Worm (Caenorhabditis elegans) whole organism, L1 larva: Measurements from ENCODE around the gene F26F4.8.

Experiments
- C16A3.4 ChIP-seq: fragments of 150-350 bp; optimal IDR thresholded peaks from 2 replicates; lab custom pipeline; 2014; ENCODE audit warnings: missing biosample characterization, missing genetic modification characterization
- C34B4.2 ChIP-seq: sonication (generic microtip); optimal IDR thresholded peaks from 2 replicates; lab custom pipeline; 2017; ENCODE audit warnings: mild to moderate bottlenecking, missing genetic modification characterization, missing compliant biosample characterization
- F16B12.6 ChIP-seq: fragments of 150-350 bp; optimal IDR thresholded peaks from 2 replicates; lab custom pipeline; 2014; ENCODE audit warnings: missing biosample characterization, missing genetic modification characterization
- aha-1 ChIP-seq: fragments of 150-350 bp; optimal IDR thresholded peaks from 2 replicates; lab custom pipeline; 2014; ENCODE audit warnings: missing biosample characterization, missing genetic modification characterization
- aly-2 ChIP-seq: fragments of 150-350 bp; optimal IDR thresholded peaks from 2 replicates; lab custom pipeline; 2014; ENCODE audit warnings: missing biosample characterization, missing genetic modification characterization
- blmp-1 ChIP-seq: fragments of 150-350 bp; optimal IDR thresholded peaks from 2 replicates; lab custom pipeline; 2014; ENCODE audit warnings: missing biosample characterization, missing genetic modification characterization
- ceh-63 ChIP-seq: fragments of 200-800 bp; sonication (Bioruptor generic); optimal IDR thresholded peaks from 2 replicates; lab custom pipeline; 2018; ENCODE audit warnings: mild to moderate bottlenecking, missing genetic modification characterization, missing compliant biosample characterization
- efl-1 ChIP-seq, 4 experiments: fragments of 150-350 bp; optimal IDR thresholded peaks in 3 of 4; peaks in 1 of 4; 1 replicate in 1 of 4; 2 replicates in 3 of 4; lab custom pipeline; 2014; ENCODE audit warnings: missing biosample characterization in 2 of 4, missing genetic modification characterization in 2 of 4, missing genetic modification reagents in 2 of 4
- efl-3 ChIP-seq: fragments of 200-800 bp; sonication (Bioruptor generic); optimal IDR thresholded peaks from 2 replicates; lab custom pipeline; 2018; ENCODE audit warnings: mild to moderate bottlenecking, missing genetic modification characterization, missing compliant biosample characterization
- egl-27 ChIP-seq, 2 experiments: fragments of 150-350 bp in 1 of 2; sonication (generic microtip); optimal IDR thresholded peaks; 3 replicates each; lab custom pipeline; 2017 to 2018; ENCODE audit warnings: missing biosample characterization in 2 of 2, missing genetic modification characterization in 2 of 2, missing genetic modification reagents in 2 of 2
- elt-2 ChIP-seq: sonication (generic microtip); optimal IDR thresholded peaks from 2 replicates; lab custom pipeline; 2016; ENCODE audit warnings: missing genetic modification characterization, mild to moderate bottlenecking, inconsistent platforms, missing compliant biosample characterization, missing genetic modification reagents
- elt-3 ChIP-seq, 6 experiments: fragments of 150-350 bp in 1 of 6; sonication (generic microtip); optimal IDR thresholded peaks; 2 replicates each; lab custom pipeline; 2017 to 2018; ENCODE audit warnings: missing biosample characterization in 6 of 6, missing genetic modification characterization in 6 of 6, inconsistent platforms in 1 of 6
- ets-5 ChIP-seq: fragments of 200-800 bp; sonication (Bioruptor generic); IDR thresholded peaks from 2 replicates; pipeline ENCODE4 v1.3.6; 2022; ENCODE audit warnings: missing genetic modification characterization, missing compliant biosample characterization
- fkh-10 ChIP-seq: sonication (generic microtip); optimal IDR thresholded peaks from 2 replicates; lab custom pipeline; 2017; ENCODE audit warnings: missing biosample characterization, missing genetic modification reagents, missing genetic modification characterization
- fos-1 ChIP-seq: fragments of 150-350 bp; optimal IDR thresholded peaks from 2 replicates; lab custom pipeline; 2014; ENCODE audit warnings: missing biosample characterization, missing genetic modification characterization
- hlh-17 ChIP-seq: fragments of 200-800 bp; sonication (Bioruptor generic); optimal IDR thresholded peaks from 2 replicates; lab custom pipeline; 2018; ENCODE audit warnings: missing genetic modification characterization, mild to moderate bottlenecking, missing compliant biosample characterization, moderate library complexity, borderline replicate concordance
- jun-1 ChIP-seq: fragments of 150-350 bp; optimal IDR thresholded peaks from 2 replicates; lab custom pipeline; 2014; ENCODE audit warnings: missing biosample characterization, missing genetic modification reagents, missing genetic modification characterization
- lin-14 ChIP-seq: fragments of 200-800 bp; sonication (Bioruptor generic); optimal IDR thresholded peaks from 2 replicates; lab custom pipeline; 2018; ENCODE audit warnings: mild to moderate bottlenecking, missing genetic modification characterization, moderate library complexity, missing compliant biosample characterization
- lin-15B ChIP-seq: fragments of 150-350 bp; sonication (generic microtip); optimal IDR thresholded peaks from 3 replicates; lab custom pipeline; 2014; ENCODE audit warnings: missing biosample characterization, missing genetic modification characterization
- lin-35 ChIP-seq, 2 experiments: fragments of 150-350 bp; optimal IDR thresholded peaks; 2 replicates each; lab custom pipeline; 2014; ENCODE audit warnings: missing biosample characterization in 2 of 2, missing genetic modification characterization in 2 of 2, missing genetic modification reagents in 2 of 2
- lin-39 ChIP-seq: fragments of 150-350 bp; optimal IDR thresholded peaks from 2 replicates; lab custom pipeline; 2014; ENCODE audit warnings: missing biosample characterization, missing genetic modification reagents, missing genetic modification characterization
- lir-3 ChIP-seq: sonication (generic microtip); optimal IDR thresholded peaks from 2 replicates; lab custom pipeline; 2016; ENCODE audit warnings: mild to moderate bottlenecking, missing genetic modification characterization, moderate library complexity, missing compliant biosample characterization; ENCODE audit not compliant: poor library complexity
- lsy-2 ChIP-seq, 2 experiments: fragments of 150-350 bp; optimal IDR thresholded peaks; 2 replicates each; lab custom pipeline; 2014; ENCODE audit warnings: missing biosample characterization in 2 of 2, missing genetic modification characterization in 2 of 2
- nhr-11 ChIP-seq: fragments of 150-350 bp; optimal IDR thresholded peaks from 2 replicates; lab custom pipeline; 2014; ENCODE audit warnings: missing biosample characterization, missing genetic modification characterization
- nhr-20 ChIP-seq: sonication (generic microtip); optimal IDR thresholded peaks from 2 replicates; lab custom pipeline; 2016; ENCODE audit warnings: mild to moderate bottlenecking, missing genetic modification characterization, missing compliant biosample characterization
- nhr-47 ChIP-seq: sonication (generic microtip); optimal IDR thresholded peaks from 2 replicates; lab custom pipeline; 2016; ENCODE audit warnings: mild to moderate bottlenecking, missing genetic modification characterization, moderate library complexity, missing compliant biosample characterization
- nhr-71 ChIP-seq: sonication (generic microtip); optimal IDR thresholded peaks from 2 replicates; lab custom pipeline; 2016; ENCODE audit warnings: mild to moderate bottlenecking, missing genetic modification characterization, moderate library complexity, missing compliant biosample characterization
- pqm-1 ChIP-seq: sonication (generic microtip); optimal IDR thresholded peaks from 3 replicates; lab custom pipeline; 2017; ENCODE audit warnings: missing biosample characterization, missing genetic modification characterization
- rnt-1 ChIP-seq: sonication (generic microtip); optimal IDR thresholded peaks from 2 replicates; lab custom pipeline; 2016; ENCODE audit warnings: mild to moderate bottlenecking, missing genetic modification characterization, moderate library complexity, missing compliant biosample characterization
- sox-4 ChIP-seq: sonication (generic microtip); optimal IDR thresholded peaks from 2 replicates; lab custom pipeline; 2016; ENCODE audit warnings: missing genetic modification characterization, missing compliant biosample characterization
- sptf-1 ChIP-seq: fragments of 150-350 bp; optimal IDR thresholded peaks from 2 replicates; lab custom pipeline; 2014; ENCODE audit warnings: missing biosample characterization, missing genetic modification characterization
- tlp-1 ChIP-seq: fragments of 150-350 bp; optimal IDR thresholded peaks from 2 replicates; lab custom pipeline; 2014; ENCODE audit warnings: missing biosample characterization, missing genetic modification characterization
- unc-30 ChIP-seq: sonication (generic microtip); optimal IDR thresholded peaks from 2 replicates; lab custom pipeline; 2017; ENCODE audit warnings: missing biosample characterization, missing genetic modification characterization
- unc-98 ChIP-seq: fragments of 200-800 bp; sonication (Bioruptor generic); IDR thresholded peaks from 2 replicates; pipeline ENCODE4 v1.3.6; 2022; ENCODE audit warnings: missing genetic modification characterization, missing compliant biosample characterization
- zag-1 ChIP-seq: fragments of 150-350 bp; optimal IDR thresholded peaks from 2 replicates; lab custom pipeline; 2014; ENCODE audit warnings: missing biosample characterization, missing genetic modification characterization
- ztf-4 ChIP-seq: fragments of 150-350 bp; optimal IDR thresholded peaks from 2 replicates; lab custom pipeline; 2014; ENCODE audit warnings: missing biosample characterization, missing genetic modification characterization

F26F4.8 gene

ce11 chrIII:4895313-4895712, 10.0 kb downstream of the F26F4.8 start:
- peak; percentile 33 for TF ChIP-seq aly-2 (tag; lab: Kevin White, UChicago)
- no peak for TF ChIP-seq lir-3
- no peak for TF ChIP-seq efl-1 (optimal IDR thresholded peaks at IDR 0.05; lab: Kevin White, UChicago)
- TF ChIP-seq efl-1 (GFP tag; optimal IDR thresholded peaks at IDR 0.05 in 1 of 2; lab: Kevin White, UChicago) = peak in 1 of 2 experiments; percentile 83

ce11 chrIII:4893540-4893939, 11.7 kb downstream of the F26F4.8 start, which contains the start of gene F26F4.6:
F26F4.6 (minus strand) TSS chrIII:4893640.
- TF ChIP-seq unc-30 (tag; lab: Kevin White, UChicago) (no peak), aly-2 (tag; lab: Kevin White, UChicago) (peak; percentile 18), lin-35 (GFP tag; optimal IDR thresholded peaks at IDR 0.05; lab: Kevin White, UChicago) (peak in 1 of 2 experiments; percentile 15)

ce11 chrIII:4890997-4891396, 14.3 kb downstream of the F26F4.8 start, which contains the start of gene F26F4.5:
F26F4.5 (minus strand) TSS chrIII:4891252.
- TF ChIP-seq nhr-20 (tag; lab: Kevin White, UChicago) (no peak), ztf-4 (tag; lab: Kevin White, UChicago) (no peak), hlh-17 (GFP tag; lab: Kevin White, UChicago) (no peak), pqm-1 (tag; lab: Kevin White, UChicago) (no peak), nhr-11 (tag; lab: Kevin White, UChicago) (no peak)

- TF ChIP-seq elt-2 (tag; lab: Kevin White, UChicago) (peak; percentile 51), C34B4.2 (tag; lab: Kevin White, UChicago) (no peak), ceh-63 (no peak)
These were observed 18.0 kb downstream of the F26F4.8 start, which contains the start of gene clec-6 for ce11 chrIII:4887291-4887690. clec-6 (minus strand) TSS chrIII:4887444.

- TF ChIP-seq rnt-1 (no peak), unc-98 (no peak), ets-5 (GFP tag; lab: Robert Waterston, UW) (no peak), jun-1 (tag; lab: Kevin White, UChicago) (peak; percentile 29), elt-2 (tag; lab: Kevin White, UChicago) (peak; percentile 40)
These were observed 21.8 kb downstream of the F26F4.8 start, which contains the start of gene clec-5 for ce11 chrIII:4883429-4883828. clec-5 (minus strand) TSS chrIII:4883606.

- TF ChIP-seq elt-2 (tag; lab: Kevin White, UChicago) = peak; percentile 55
- no peak for TF ChIP-seq C34B4.2 (tag; lab: Kevin White, UChicago)
- TF ChIP-seq efl-1 (optimal IDR thresholded peaks at IDR 0.05; lab: Kevin White, UChicago) = no peak
- TF ChIP-seq efl-1 (GFP tag; optimal IDR thresholded peaks at IDR 0.05 in 1 of 2; lab: Kevin White, UChicago) = peak in 1 of 2 experiments; percentile 70
- no peak for TF ChIP-seq lin-39 (tag; lab: Kevin White, UChicago)
- TF ChIP-seq, all 84 proteins: peak for 2
These were observed 23.3 kb downstream of the F26F4.8 start for ce11 chrIII:4881955-4882354.

DNA sequence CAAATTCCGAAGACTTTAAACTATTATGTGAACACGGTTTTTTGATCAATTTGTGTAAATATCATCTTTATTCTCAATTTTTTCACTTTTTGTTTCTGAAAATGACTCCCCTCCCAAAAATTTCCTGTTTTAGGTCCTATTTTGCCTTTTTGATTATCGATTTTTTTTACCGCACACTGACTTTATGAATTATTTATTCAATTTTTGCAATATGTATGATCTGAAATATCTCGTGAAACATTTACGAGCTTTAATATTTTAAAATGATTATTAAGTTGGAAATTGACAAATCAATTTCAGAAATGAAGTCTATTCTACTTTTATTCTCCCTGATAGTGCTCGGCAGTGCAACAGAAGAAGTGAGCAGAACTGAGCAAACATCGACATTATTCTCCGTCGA, 25.8 kb downstream of the F26F4.8 start, which contains the start of gene C35D10.1:
Gene C35D10.1 (plus strand): TSS at position 301 of the 400 bp plus-strand sequence.
- TF ChIP-seq nhr-71 (tag; lab: Kevin White, UChicago) (no peak), efl-1 (optimal IDR thresholded peaks at IDR 0.05; lab: Kevin White, UChicago) (no peak), efl-1 (GFP tag; optimal IDR thresholded peaks at IDR 0.05 in 1 of 2; lab: Kevin White, UChicago) (peak in 1 of 2 experiments; percentile 74)

DNA sequence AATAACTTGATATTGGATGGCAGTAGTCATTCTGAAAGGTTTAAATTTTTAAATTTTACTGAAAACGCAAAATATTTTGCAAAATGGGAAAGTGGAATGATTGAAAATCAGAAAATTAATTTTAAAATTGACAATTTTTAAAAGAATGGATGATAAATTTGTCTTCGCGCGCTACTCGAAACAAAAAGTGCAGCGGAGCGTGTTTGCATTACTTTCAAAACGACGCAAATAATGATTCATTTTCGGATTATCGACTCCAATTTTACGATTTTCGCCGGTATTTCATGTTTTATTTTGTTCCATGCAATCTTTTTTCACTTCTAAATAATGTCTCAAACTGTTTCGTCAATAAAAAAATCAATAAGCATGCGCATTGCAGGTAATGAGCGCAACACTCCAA, 27.0 kb downstream of the F26F4.8 start, which contains the start of the genes tost-1 and arx-6:
Gene tost-1 (minus strand): TSS at position 31 of the 400 bp plus-strand sequence.
Gene arx-6 (plus strand): TSS at position 378 of the 400 bp plus-strand sequence.
- TF ChIP-seq tlp-1 (no peak), C16A3.4 (tag; lab: Kevin White, UChicago) (peak; percentile 57), C34B4.2 (tag; lab: Kevin White, UChicago) (no peak), lin-15B (tag; lab: Kevin White, UChicago) (peak; percentile 51), efl-3 (GFP tag; lab: Kevin White, UChicago) (no peak), ceh-63 (no peak), lin-14 (GFP tag; lab: Kevin White, UChicago) (peak; percentile 18), aha-1 (tag; lab: Kevin White, UChicago) (no peak), elt-3 (tag; optimal IDR thresholded peaks at IDR 0.05; lab: Kevin White, UChicago) (no peak), fos-1 (tag; lab: Kevin White, UChicago) (peak; percentile 38), lsy-2 (tag; optimal IDR thresholded peaks at IDR 0.05; lab: Kevin White, UChicago) (peak; percentile 42 to 73), egl-27 (tag; optimal IDR thresholded peaks at IDR 0.05; lab: Kevin White, UChicago) (no peak), zag-1 (tag; lab: Kevin White, UChicago) (no peak), fkh-10 (GFP tag; lab: Kevin White, UChicago) (no peak), sox-4 (tag; lab: Kevin White, UChicago) (no peak), lir-3 (no peak), nhr-47 (tag; lab: Kevin White, UChicago) (peak; percentile 48), F16B12.6 (tag; lab: Kevin White, UChicago) (peak; percentile 4), blmp-1 (tag; lab: Kevin White, UChicago) (peak; percentile 46), sptf-1 (no peak)
